Worm (Caenorhabditis elegans): ENCODE data around the gene srbc-16.

- TF ChIP-seq elt-3 (tag; optimal IDR thresholded peaks at IDR 0.05) (no peak), lin-13 (tag; optimal IDR thresholded peaks at IDR 0.05) (no peak), M03D4.4 (tag; optimal IDR thresholded peaks at IDR 0.05) (no peak), mep-1 (tag; optimal IDR thresholded peaks at IDR 0.05) (no peak), unc-62 (GFP tag; optimal IDR thresholded peaks at IDR 0.05) (no peak), nhr-76 (tag; optimal IDR thresholded peaks at IDR 0.05) (no peak), snpc-4 (tag; optimal IDR thresholded peaks at IDR 0.05) (no peak), flh-1 (GFP tag; optimal IDR thresholded peaks at IDR 0.05) (no peak), unc-39 (tag; optimal IDR thresholded peaks at IDR 0.05) (no peak)
Measured at ce11 chrV:2211936-2212335, 30.1 kb downstream of the srbc-16 start, which contains the start of gene nhr-133.
